Fruit fly (Drosophila melanogaster) whole organism, embryonic: ENCODE data around the gene Adgf-C.

Experiments used
- Asciz ChIP-seq: fragments of 200-800 bp; sonication (Bioruptor generic); optimal IDR thresholded peaks from 2 replicates; lab custom pipeline; 2017; ENCODE audit warnings: missing biosample characterization, mild to moderate bottlenecking, missing genetic modification characterization, missing genetic modification reagents
- CG10209 ChIP-seq: fragments of 200-800 bp; sonication (Bioruptor generic); optimal IDR thresholded peaks from 3 replicates; lab custom pipeline; 2017; ENCODE audit warnings: missing biosample characterization, mild to moderate bottlenecking, missing genetic modification characterization, missing genetic modification reagents
- CG16779 ChIP-seq: fragments of 200-800 bp; sonication (Bioruptor generic); IDR thresholded peaks from 2 replicates; pipeline ENCODE4 v1.3.6; 2022; ENCODE audit warnings: missing biosample characterization, missing genetic modification characterization
- CG17612 ChIP-seq: fragments of 200-800 bp; sonication (Bioruptor generic); IDR thresholded peaks from 2 replicates; pipeline ENCODE4 v1.3.6; 2022; ENCODE audit warnings: missing biosample characterization, missing genetic modification characterization
- D ChIP-seq, 2 experiments: fragments of 200-800 bp in 1 of 2; fragments of >200 bp in 1 of 2; sonication (Bioruptor generic) in 1 of 2; optimal IDR thresholded peaks; 2 replicates in 1 of 2; 3 replicates in 1 of 2; lab custom pipeline; 2017; ENCODE audit warnings: mild to moderate bottlenecking in 1 of 2, missing biosample characterization in 1 of 2, missing genetic modification characterization in 1 of 2, missing genetic modification reagents in 1 of 2
- Fer2 ChIP-seq: fragments of 200-800 bp; sonication (Bioruptor generic); optimal IDR thresholded peaks from 2 replicates; lab custom pipeline; 2018; ENCODE audit warnings: missing biosample characterization, mild to moderate bottlenecking, missing genetic modification characterization, moderate library complexity
- Mes4 ChIP-seq: fragments of 200-800 bp; sonication (Bioruptor generic); optimal IDR thresholded peaks from 2 replicates; lab custom pipeline; 2016; ENCODE audit warnings: missing biosample characterization, missing genetic modification characterization
- Nf-YB ChIP-seq: fragments of 200-800 bp; sonication (Bioruptor generic); optimal IDR thresholded peaks from 3 replicates; lab custom pipeline; 2019; ENCODE audit warnings: missing biosample characterization, mild to moderate bottlenecking, missing genetic modification characterization, moderate library complexity
- bigmax ChIP-seq: fragments of 200-800 bp; sonication (Bioruptor generic); optimal IDR thresholded peaks from 2 replicates; lab custom pipeline; 2018; ENCODE audit warnings: missing biosample characterization, mild to moderate bottlenecking, missing genetic modification characterization
- kay ChIP-seq: fragments of 200-800 bp; sonication (Bioruptor generic); optimal IDR thresholded peaks from 2 replicates; lab custom pipeline; 2016; ENCODE audit warnings: missing biosample characterization, missing genetic modification characterization
- slou ChIP-seq: fragments of 200-800 bp; sonication (Bioruptor generic); optimal IDR thresholded peaks from 3 replicates; lab custom pipeline; 2016; ENCODE audit warnings: missing biosample characterization, missing genetic modification characterization
- trh ChIP-seq: fragments of 200-800 bp; sonication (Bioruptor generic); optimal IDR thresholded peaks from 2 replicates; lab custom pipeline; 2016; ENCODE audit warnings: missing biosample characterization, missing genetic modification characterization

DNA sequence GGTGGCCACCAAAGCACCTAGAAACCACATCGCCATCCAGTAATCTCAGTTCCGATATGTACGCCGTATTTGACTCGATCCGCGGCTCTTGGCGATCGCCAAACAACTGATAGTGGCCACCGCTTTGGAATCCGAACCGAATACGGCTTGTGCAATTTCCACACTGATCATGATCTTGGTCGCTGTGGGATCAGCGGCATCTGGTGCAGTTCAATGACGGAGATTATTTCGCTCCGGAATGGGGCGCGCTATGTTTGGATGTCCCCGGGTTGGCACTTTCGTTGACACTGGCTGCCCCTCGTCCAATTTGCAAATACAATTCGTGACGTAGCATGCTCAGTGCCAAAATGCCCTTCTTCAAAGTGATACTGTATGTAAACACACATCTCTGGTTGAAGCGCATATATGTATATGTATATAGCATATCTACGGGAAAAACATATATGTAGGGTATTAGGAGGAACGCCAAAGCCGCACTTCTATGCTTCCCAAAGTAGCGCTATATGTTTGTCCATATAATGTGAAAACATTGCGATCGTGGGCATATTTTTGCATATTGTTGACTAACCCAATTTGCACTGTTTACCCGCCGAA, 1.2 kb upstream of the Adgf-C start, which contains the start of gene Adgf-D:
- no peak for TF ChIP-seq CG17612
- TF ChIP-seq slou (GFP tag; lab: Kevin White, UChicago), result no peak
- TF ChIP-seq Fer2 (tag; lab: Kevin White, UChicago), result no peak
- TF ChIP-seq Asciz (GFP tag; lab: Kevin White, UChicago), result no peak
- TF ChIP-seq Mes4 (GFP tag; lab: Kevin White, UChicago), result no peak
- TF ChIP-seq CG16779 (GFP tag; lab: Robert Waterston, UW), result no peak
- no peak for TF ChIP-seq Nf-YB (GFP tag; lab: Kevin White, UChicago)
- TF ChIP-seq kay (GFP tag; lab: Kevin White, UChicago), result no peak
- TF ChIP-seq CG10209, result no peak
- no peak for TF ChIP-seq bigmax
- TF ChIP-seq trh (GFP tag; lab: Kevin White, UChicago), result no peak
- no peak for TF ChIP-seq D (optimal IDR thresholded peaks at IDR 0.05; lab: Kevin White, UChicago)
- no peak for TF ChIP-seq D (GFP tag; optimal IDR thresholded peaks at IDR 0.05; lab: Kevin White, UChicago)
